Worm (Caenorhabditis elegans): Measurements from ENCODE around the gene ZK896.4.

ce11 chrIV:12896371-12896882 is 13.3 kb upstream of the ZK896.4 start, which contains the start of gene K08D8.7:
- no peak for TF ChIP-seq ceh-28 (tag; optimal IDR thresholded peaks at IDR 0.05)
- TF ChIP-seq lin-39 (tag; optimal IDR thresholded peaks at IDR 0.05) = no peak
- TF ChIP-seq pha-4 (tag; optimal IDR thresholded peaks at IDR 0.05) = peak; percentile 28
- peak; percentile 3 for TF ChIP-seq pqm-1 (tag; optimal IDR thresholded peaks at IDR 0.05)
- TF ChIP-seq ceh-16 (tag; optimal IDR thresholded peaks at IDR 0.05) = no peak
- TF ChIP-seq nhr-77 (tag; optimal IDR thresholded peaks at IDR 0.05) = no peak
- no peak for TF ChIP-seq aly-2 (tag; optimal IDR thresholded peaks at IDR 0.05)
- no peak for TF ChIP-seq egl-5 (tag; optimal IDR thresholded peaks at IDR 0.05)
- no peak for TF ChIP-seq ZK546.5 (tag; optimal IDR thresholded peaks at IDR 0.05)
- TF ChIP-seq ztf-11 (tag; optimal IDR thresholded peaks at IDR 0.05) = no peak
- no peak for TF ChIP-seq lin-15B (tag; optimal IDR thresholded peaks at IDR 0.05)
- TF ChIP-seq ama-1 (optimal IDR thresholded peaks at IDR 0.05) = no peak
- TF ChIP-seq nfya-1 (tag; optimal IDR thresholded peaks at IDR 0.05; ENCODE audit: insufficient read depth) = no peak
- TF ChIP-seq egl-27 (tag; optimal IDR thresholded peaks at IDR 0.05) = no peak

Data from whole organism, L3 larva.